Worm (Caenorhabditis elegans): ENCODE results near the gene gpcp-1.
A peak's percentile ranks its signal among the peaks of the same experiment; 100 is the strongest.

gpcp-1 gene

DNA sequence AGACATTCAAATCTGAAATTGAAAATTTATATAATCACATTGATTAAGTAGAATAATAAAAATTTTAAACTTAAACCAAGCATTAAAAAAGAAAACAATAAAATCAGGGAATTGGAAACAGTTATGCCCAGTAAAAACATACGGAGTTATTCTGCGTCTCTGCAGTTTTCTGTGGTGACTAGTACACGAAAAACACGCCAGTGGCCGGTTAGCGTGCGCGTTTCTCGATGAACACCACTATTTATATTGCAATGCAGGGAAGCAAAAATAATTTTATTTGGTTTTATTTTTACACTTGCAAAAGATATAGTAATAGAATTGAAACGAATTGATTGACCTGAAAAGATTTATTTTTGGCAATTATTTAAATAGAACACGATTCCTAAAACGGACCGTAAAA is 10.6 kb downstream of the gpcp-1 start, which contains the start of gene sec-3 (continued):
- TF ChIP-seq jun-1 (tag; optimal IDR thresholded peaks at IDR 0.05), result peak; percentile 41
- peak; percentile 90 for TF ChIP-seq tbx-2 (tag; optimal IDR thresholded peaks at IDR 0.05)
- TF ChIP-seq nhr-84 (tag; optimal IDR thresholded peaks at IDR 0.05), result no peak
- peak; percentile 49 for TF ChIP-seq C04F5.9 (tag; optimal IDR thresholded peaks at IDR 0.05)
- TF ChIP-seq hlh-4 (tag; optimal IDR thresholded peaks at IDR 0.05), result no peak
- peak; percentile 74 for TF ChIP-seq egl-13 (tag; optimal IDR thresholded peaks at IDR 0.05)
- peak; percentile 83 for TF ChIP-seq irx-1 (tag; optimal IDR thresholded peaks at IDR 0.05)
- TF ChIP-seq nhr-28 (tag; optimal IDR thresholded peaks at IDR 0.05), result no peak
- TF ChIP-seq nhr-11 (tag; optimal IDR thresholded peaks at IDR 0.05), result peak; percentile 65
- TF ChIP-seq lin-39 (tag; optimal IDR thresholded peaks at IDR 0.05), result peak; percentile 90
- TF ChIP-seq xbp-1 (tag; optimal IDR thresholded peaks at IDR 0.05), result peak; percentile 90
- TF ChIP-seq nhr-237 (tag; optimal IDR thresholded peaks at IDR 0.05), result peak; percentile 69

- no peak for TF ChIP-seq hlh-17 (GFP tag; optimal IDR thresholded peaks at IDR 0.05; ENCODE audit: borderline replicate concordance)
- TF ChIP-seq nhr-84 (tag; optimal IDR thresholded peaks at IDR 0.05), result no peak
- no peak for TF ChIP-seq mep-1 (tag; optimal IDR thresholded peaks at IDR 0.05)
- TF ChIP-seq tbx-2 (tag; optimal IDR thresholded peaks at IDR 0.05), result no peak
- TF ChIP-seq blmp-1 (tag; optimal IDR thresholded peaks at IDR 0.05), result peak; percentile 83
- no peak for TF ChIP-seq efl-1 (optimal IDR thresholded peaks at IDR 0.05)
- peak in 1 of 2 experiments; percentile 10 for TF ChIP-seq efl-1 (GFP tag; optimal IDR thresholded peaks at IDR 0.05 in 1 of 2)
- TF ChIP-seq C04F5.9 (tag; optimal IDR thresholded peaks at IDR 0.05), result no peak
- TF ChIP-seq nhr-47 (tag; optimal IDR thresholded peaks at IDR 0.05), result no peak
- no peak for TF ChIP-seq mef-2 (tag; optimal IDR thresholded peaks at IDR 0.05)
- no peak for TF ChIP-seq ztf-11 (tag; optimal IDR thresholded peaks at IDR 0.05)
Measured at ce11 chrX:3094304-3094703, 16.1 kb downstream of the gpcp-1 start, which contains the start of gene wrt-2. wrt-2 (minus strand) TSS chrX:3094349.

DNA sequence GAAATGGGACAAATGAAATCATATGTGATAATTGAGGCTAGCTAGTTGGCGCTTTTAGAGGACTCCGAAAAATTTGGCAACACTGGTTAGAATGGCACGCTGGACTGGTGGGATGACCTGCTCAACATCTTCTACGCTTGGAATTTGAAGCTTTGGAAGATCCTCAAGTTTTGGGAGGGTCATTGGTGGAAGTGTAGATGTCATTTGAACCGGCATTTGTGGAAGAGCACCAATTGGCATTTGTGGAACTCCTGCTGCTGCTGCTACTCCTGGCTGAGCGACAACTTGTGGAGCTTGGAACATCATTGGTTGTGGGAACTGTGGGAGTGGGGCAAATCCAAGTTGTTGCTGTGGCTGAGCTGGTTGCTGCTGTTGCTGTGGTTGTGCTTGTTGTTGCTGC is 18.0 kb downstream of the gpcp-1 start:
- TF ChIP-seq nhr-71 (tag; optimal IDR thresholded peaks at IDR 0.05), result peak; percentile 12
- no peak for TF ChIP-seq nhr-84 (tag; optimal IDR thresholded peaks at IDR 0.05)
- TF ChIP-seq nhr-90 (tag; optimal IDR thresholded peaks at IDR 0.05; ENCODE audit: poor library complexity), result peak; percentile 23
- TF ChIP-seq F16B12.6 (tag; optimal IDR thresholded peaks at IDR 0.05), result no peak

DNA sequence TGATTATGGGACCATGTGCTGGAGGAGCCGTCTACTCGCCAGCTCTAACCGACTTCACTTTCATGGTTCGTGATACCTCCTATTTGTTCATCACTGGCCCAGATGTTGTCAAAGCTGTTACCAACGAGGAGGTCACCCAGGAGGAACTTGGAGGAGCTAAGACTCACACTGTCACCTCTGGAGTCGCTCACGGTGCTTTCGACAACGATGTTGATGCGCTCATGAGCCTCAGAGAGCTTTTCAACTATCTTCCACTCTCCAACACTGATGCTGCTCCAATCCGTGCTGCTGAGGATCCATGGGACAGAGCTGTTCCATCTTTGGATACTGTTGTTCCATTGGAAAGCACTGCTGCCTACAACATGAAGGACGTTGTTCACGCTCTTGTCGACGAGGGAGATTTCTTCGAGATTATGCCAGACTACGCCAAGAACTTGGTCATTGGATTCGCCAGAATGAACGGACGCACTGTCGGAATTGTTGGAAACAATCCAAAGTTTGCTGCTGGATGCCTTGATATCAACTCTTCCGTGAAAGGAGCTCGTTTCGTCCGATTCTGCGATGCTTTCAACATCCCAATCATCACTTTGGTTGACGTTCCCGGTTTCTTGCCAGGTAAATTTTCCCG is 19.2 kb downstream of the gpcp-1 start:
- TF ChIP-seq mef-2 (tag; optimal IDR thresholded peaks at IDR 0.05) (no peak), nhr-85 (tag) (peak; percentile 6), lin-14 (GFP tag; optimal IDR thresholded peaks at IDR 0.05) (no peak)

DNA sequence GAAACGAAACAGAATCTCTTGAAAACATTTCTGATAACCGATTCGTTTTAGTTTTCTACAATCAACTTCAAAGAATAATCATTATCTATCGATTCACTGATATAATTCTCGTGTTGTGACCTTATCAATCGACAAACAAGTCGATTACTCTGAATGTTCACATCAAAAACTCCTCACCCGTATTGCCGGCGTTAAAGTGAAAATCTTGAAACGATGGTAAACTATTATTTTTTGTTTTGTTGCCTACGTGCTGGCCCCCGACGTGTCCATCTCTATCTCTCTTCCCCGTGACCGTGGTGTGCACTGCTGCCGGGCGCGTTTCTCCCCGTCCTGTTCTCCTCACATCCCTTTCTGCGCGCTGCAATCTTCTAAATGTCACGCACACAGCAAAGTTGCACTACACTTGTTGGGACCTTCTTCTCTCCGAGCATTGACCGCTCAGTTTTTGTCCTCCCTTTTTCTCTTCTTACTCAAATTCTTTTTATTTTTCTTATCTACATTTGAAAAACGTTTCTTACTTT is 20.5 kb downstream of the gpcp-1 start:
- TF ChIP-seq jun-1 (tag; optimal IDR thresholded peaks at IDR 0.05) (no peak), dpl-1 (GFP tag; optimal IDR thresholded peaks at IDR 0.05) (no peak), aha-1 (tag; optimal IDR thresholded peaks at IDR 0.05) (peak; percentile 68), hpl-2 (GFP tag; optimal IDR thresholded peaks at IDR 0.05) (no peak), grh-1 (GFP tag; IDR thresholded peaks at IDR 0.05) (no peak), fos-1 (tag; optimal IDR thresholded peaks at IDR 0.05) (no peak), nhr-11 (tag; optimal IDR thresholded peaks at IDR 0.05) (no peak), nhr-71 (tag; optimal IDR thresholded peaks at IDR 0.05) (peak; percentile 61), tlp-1 (tag; optimal IDR thresholded peaks at IDR 0.05) (no peak), swsn-7 (tag; optimal IDR thresholded peaks at IDR 0.05) (peak; percentile 40), vab-15 (tag; optimal IDR thresholded peaks at IDR 0.05) (no peak), ces-1 (GFP tag; optimal IDR thresholded peaks at IDR 0.05) (no peak), F16B12.6 (tag; optimal IDR thresholded peaks at IDR 0.05) (no peak), nhr-28 (tag; optimal IDR thresholded peaks at IDR 0.05) (no peak), efl-3 (GFP tag; optimal IDR thresholded peaks at IDR 0.05) (no peak), unc-98 (GFP tag; IDR thresholded peaks at IDR 0.05) (no peak), Y116A8C.19 (tag; optimal IDR thresholded peaks at IDR 0.05; ENCODE audit: borderline replicate concordance) (no peak), nhr-90 (tag; optimal IDR thresholded peaks at IDR 0.05; ENCODE audit: poor library complexity) (peak; percentile 35), pqm-1 (tag; optimal IDR thresholded peaks at IDR 0.05) (peak; percentile 25), mdl-1 (tag; optimal IDR thresholded peaks at IDR 0.05) (peak in 1 of 2 experiments; percentile 57), zip-4 (GFP tag; optimal IDR thresholded peaks at IDR 0.05) (no peak), xbp-1 (tag; optimal IDR thresholded peaks at IDR 0.05) (no peak), blmp-1 (tag; optimal IDR thresholded peaks at IDR 0.05) (peak; percentile 14), mab-9 (GFP tag; IDR thresholded peaks at IDR 0.05) (no peak), fkh-4 (tag; optimal IDR thresholded peaks at IDR 0.05; ENCODE audit: borderline replicate concordance) (no peak), unc-86 (tag; optimal IDR thresholded peaks at IDR 0.05) (no peak)

Data from whole organism, L1 larva.